Worm (Caenorhabditis elegans): ENCODE measurements around the gene nstp-5.

DNA sequence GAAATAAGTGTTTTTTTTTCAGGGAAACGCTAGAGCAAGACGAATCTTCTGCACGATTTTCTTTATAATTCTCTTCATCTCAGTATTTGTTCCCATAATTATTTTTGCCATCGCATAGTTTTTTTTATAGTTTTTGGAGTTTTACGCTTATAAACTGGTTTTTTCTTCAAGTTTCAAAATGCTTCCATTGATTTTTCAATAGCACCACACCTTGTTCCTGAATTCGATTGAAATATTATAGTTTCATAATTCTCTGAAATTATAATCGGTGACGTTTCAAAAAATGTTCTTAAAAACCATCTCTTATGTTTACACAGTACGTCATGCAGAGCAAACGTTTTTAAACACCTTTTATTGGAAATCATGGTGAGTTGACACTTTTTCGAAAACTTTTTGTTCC lies 37.8 kb downstream of the nstp-5 start, which contains the start of gene K08D8.12:
- no peak for TF ChIP-seq egl-27 (tag; optimal IDR thresholded peaks at IDR 0.05)
- no peak for TF ChIP-seq ztf-1 (GFP tag; conservative IDR thresholded peaks at IDR 0.05)
- no peak for TF ChIP-seq nhr-77 (tag; optimal IDR thresholded peaks at IDR 0.05)
- TF ChIP-seq nhr-21 (tag; optimal IDR thresholded peaks at IDR 0.05): no peak
- no peak for TF ChIP-seq aly-2 (tag; optimal IDR thresholded peaks at IDR 0.05)
- TF ChIP-seq skn-1 (tag; optimal IDR thresholded peaks at IDR 0.05): no peak
- no peak for TF ChIP-seq lin-11 (tag; optimal IDR thresholded peaks at IDR 0.05)
- no peak for TF ChIP-seq unc-62 (GFP tag; optimal IDR thresholded peaks at IDR 0.05)
- no peak for TF ChIP-seq peb-1 (tag; optimal IDR thresholded peaks at IDR 0.05)
